Worm (Caenorhabditis elegans) whole organism, L1 larva: Measurements from ENCODE around the gene col-74.

ENCODE experiments used
- C04F5.9 ChIP-seq: sonication (generic microtip); optimal IDR thresholded peaks from 2 replicates; lab custom pipeline; 2016; ENCODE audit warnings: missing genetic modification characterization, missing compliant biosample characterization
- Y116A8C.19 ChIP-seq: sonication (generic microtip); optimal IDR thresholded peaks from 2 replicates; lab custom pipeline; 2016; ENCODE audit warnings: missing compliant biosample characterization, missing genetic modification characterization, borderline replicate concordance
- egl-13 ChIP-seq: sonication (generic microtip); optimal IDR thresholded peaks from 2 replicates; lab custom pipeline; 2016; ENCODE audit warnings: missing genotype, missing genetic modification reagents, missing genetic modification characterization, missing compliant biosample characterization
- nhr-12 ChIP-seq: sonication (generic microtip); optimal IDR thresholded peaks from 2 replicates; lab custom pipeline; 2017; ENCODE audit warnings: missing biosample characterization, missing genetic modification characterization
- nhr-47 ChIP-seq: sonication (generic microtip); optimal IDR thresholded peaks from 2 replicates; lab custom pipeline; 2016; ENCODE audit warnings: mild to moderate bottlenecking, missing genetic modification characterization, moderate library complexity, missing compliant biosample characterization
- nhr-71 ChIP-seq: sonication (generic microtip); optimal IDR thresholded peaks from 2 replicates; lab custom pipeline; 2016; ENCODE audit warnings: mild to moderate bottlenecking, missing genetic modification characterization, moderate library complexity, missing compliant biosample characterization
- skn-1 ChIP-seq: fragments of 150-350 bp; optimal IDR thresholded peaks from 2 replicates; lab custom pipeline; 2014; ENCODE audit warnings: missing biosample characterization, missing genetic modification characterization
- tbx-2 ChIP-seq: sonication (generic microtip); optimal IDR thresholded peaks from 2 replicates; lab custom pipeline; 2016; ENCODE audit warnings: missing genetic modification characterization, missing compliant biosample characterization
- unc-98 ChIP-seq: fragments of 200-800 bp; sonication (Bioruptor generic); IDR thresholded peaks from 2 replicates; pipeline ENCODE4 v1.3.6; 2022; ENCODE audit warnings: missing genetic modification characterization, missing compliant biosample characterization
- zag-1 ChIP-seq: fragments of 150-350 bp; optimal IDR thresholded peaks from 2 replicates; lab custom pipeline; 2014; ENCODE audit warnings: missing biosample characterization, missing genetic modification characterization

ce11 chrII:5873564-5874070 lies 43.4 kb downstream of the col-74 start, which contains the start of gene tex-2:
- TF ChIP-seq unc-98 (GFP tag; lab: Robert Waterston, UW) = 0 out of 2 replicates have a peak, but pooled peaks have one; percentile 14
- no peak for TF ChIP-seq zag-1 (tag; lab: Kevin White, UChicago)
- TF ChIP-seq Y116A8C.19 (tag; lab: Kevin White, UChicago) = no peak
- no peak for TF ChIP-seq nhr-12 (tag; lab: Kevin White, UChicago)
- TF ChIP-seq C04F5.9 (tag; lab: Kevin White, UChicago) = no peak
- TF ChIP-seq tbx-2 (tag; lab: Kevin White, UChicago) = no peak
- peak; percentile 31 for TF ChIP-seq nhr-71
- TF ChIP-seq egl-13 (tag; lab: Kevin White, UChicago) = no peak
- no peak for TF ChIP-seq skn-1 (tag; lab: Kevin White, UChicago)
- TF ChIP-seq nhr-47 = peak; percentile 54
